Worm (Caenorhabditis elegans) whole organism, L3 larva: ENCODE data around the gene C04E6.13.

Experiments used
- ama-1 ChIP-seq: fragments of 150-350 bp; optimal IDR thresholded peaks from 2 replicates; lab custom pipeline; 2018
- nhr-25 ChIP-seq: sonication (generic microtip); optimal IDR thresholded peaks from 2 replicates; lab custom pipeline; 2017; ENCODE audit warnings: missing biosample characterization, missing genetic modification characterization
- snpc-4 ChIP-seq: fragments of 150-350 bp; optimal IDR thresholded peaks from 2 replicates; lab custom pipeline; 2014; ENCODE audit warnings: missing biosample characterization, missing genetic modification characterization

ce11 chrV:5882429-5882828 is 30.1 kb upstream of the C04E6.13 start:
- no peak for TF ChIP-seq ama-1 (lab: Kevin White, UChicago)
- no peak for TF ChIP-seq nhr-25
- no peak for TF ChIP-seq snpc-4 (tag; lab: Kevin White, UChicago)
